Worm (Caenorhabditis elegans) whole organism, mixed stage, embryonic: ENCODE measurements around the gene C03H5.7.

ENCODE experiments used
- ceh-39 ChIP-seq: fragments of 150-350 bp; optimal IDR thresholded peaks from 2 replicates; lab custom pipeline; 2014; ENCODE audit warnings: missing biosample characterization, missing genetic modification characterization
- ceh-43 ChIP-seq: fragments of 200-800 bp; sonication (Bioruptor generic); optimal IDR thresholded peaks from 2 replicates; lab custom pipeline; 2018; ENCODE audit warnings: mild to moderate bottlenecking, missing genetic modification characterization, moderate library complexity, missing compliant biosample characterization
- ceh-83 ChIP-seq: fragments of 200-800 bp; sonication (Bioruptor generic); optimal IDR thresholded peaks from 2 replicates; lab custom pipeline; 2018; ENCODE audit warnings: mild to moderate bottlenecking, missing genetic modification characterization, missing compliant biosample characterization
- elt-3 ChIP-seq: fragments of 150-350 bp; optimal IDR thresholded peaks from 2 replicates; lab custom pipeline; 2014; ENCODE audit warnings: missing biosample characterization, missing genetic modification characterization
- hlh-1 ChIP-seq: fragments of 150-350 bp; optimal IDR thresholded peaks from 2 replicates; lab custom pipeline; 2014; ENCODE audit warnings: missing biosample characterization, missing genetic modification reagents, missing genetic modification characterization
- mls-2 ChIP-seq: sonication (generic microtip); optimal IDR thresholded peaks from 2 replicates; lab custom pipeline; 2016; ENCODE audit warnings: mild to moderate bottlenecking, missing genetic modification characterization, moderate library complexity, missing compliant biosample characterization
- nhr-12 ChIP-seq: fragments of 150-350 bp; optimal IDR thresholded peaks from 2 replicates; lab custom pipeline; 2014; ENCODE audit warnings: missing biosample characterization, missing genetic modification characterization
- snpc-4 ChIP-seq: fragments of 150-350 bp; optimal IDR thresholded peaks from 2 replicates; lab custom pipeline; 2014; ENCODE audit warnings: missing biosample characterization, missing genetic modification characterization
- unc-120 ChIP-seq: sonication (generic microtip); optimal IDR thresholded peaks from 2 replicates; lab custom pipeline; 2017; ENCODE audit warnings: missing genetic modification characterization, missing compliant biosample characterization; ENCODE audit not compliant: poor library complexity, severe bottlenecking
- unc-39 ChIP-seq: fragments of 150-350 bp; optimal IDR thresholded peaks from 2 replicates; lab custom pipeline; 2014; ENCODE audit warnings: missing biosample characterization, missing genetic modification characterization

The C03H5.7 gene

DNA sequence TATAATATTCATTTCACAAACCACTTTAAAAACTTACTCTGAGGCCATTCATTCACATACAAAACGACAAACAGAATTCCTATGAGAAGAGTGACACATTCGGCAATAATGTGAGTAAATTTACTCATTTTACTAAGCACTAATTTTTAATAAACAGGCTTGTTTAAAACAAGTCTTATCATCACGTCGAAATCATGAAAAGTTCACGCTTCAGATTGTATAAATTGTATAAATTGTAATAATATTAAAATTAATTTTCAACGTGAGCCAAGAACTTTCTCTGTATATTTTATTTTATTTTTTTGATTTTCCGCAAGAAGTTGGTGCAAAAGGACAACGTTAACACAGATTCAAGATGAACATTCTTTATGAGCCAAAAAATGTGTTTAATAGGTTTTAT lies 38.7 kb downstream of the C03H5.7 start, which contains the start of gene C24H12.6:
Gene C24H12.6 (minus strand): TSS at position 101 of the 400 bp plus-strand sequence.
- no peak for TF ChIP-seq ceh-39 (tag; lab: Kevin White, UChicago)
- TF ChIP-seq mls-2 (tag; lab: Kevin White, UChicago), result no peak
- TF ChIP-seq ceh-43 (GFP tag; lab: Kevin White, UChicago), result no peak
- no peak for TF ChIP-seq unc-120 (tag; lab: Kevin White, UChicago)
- no peak for TF ChIP-seq hlh-1 (tag; lab: Kevin White, UChicago)
- no peak for TF ChIP-seq ceh-83
- TF ChIP-seq snpc-4 (tag; lab: Kevin White, UChicago), result no peak
- TF ChIP-seq elt-3, result no peak
- no peak for TF ChIP-seq unc-39 (tag; lab: Kevin White, UChicago)

DNA sequence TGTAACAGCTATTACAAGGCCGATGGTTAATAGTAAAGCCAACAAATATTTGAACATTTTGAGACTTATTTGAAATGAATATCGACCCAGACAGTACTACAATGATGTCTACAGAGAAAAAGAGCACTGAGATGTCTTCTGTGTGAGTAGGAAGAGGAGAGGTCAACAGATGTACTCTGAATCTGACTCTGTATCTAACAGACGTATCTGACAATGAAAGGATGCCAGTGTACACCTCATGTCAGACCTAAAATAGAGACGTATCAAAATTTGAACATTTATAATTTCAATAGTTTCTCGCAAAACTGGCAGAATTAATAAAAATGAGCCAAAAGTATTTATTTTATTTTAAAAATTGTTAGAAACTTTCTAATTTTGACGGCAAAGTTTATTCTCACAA lies 43.1 kb downstream of the C03H5.7 start, which contains the start of gene C24H12.8:
Gene C24H12.8 (minus strand): TSS at position 101 of the 400 bp plus-strand sequence.
- TF ChIP-seq nhr-12 (no peak), ceh-83 (no peak)
